Worm (Caenorhabditis elegans) whole organism, L1 larva: Measurements from ENCODE around the gene T24C2.5.
A peak's percentile ranks its signal among the peaks of the same experiment; 100 is the strongest.

Experiments
- ama-1 ChIP-seq: fragments of 150-350 bp; optimal IDR thresholded peaks from 2 replicates; lab custom pipeline; 2014
- elt-3 ChIP-seq, 6 experiments: fragments of 150-350 bp in 1 of 6; sonication (generic microtip); optimal IDR thresholded peaks; 2 replicates each; lab custom pipeline; 2017 to 2018; ENCODE audit warnings: missing biosample characterization in 6 of 6, missing genetic modification characterization in 6 of 6, inconsistent platforms in 1 of 6
- ets-5 ChIP-seq: fragments of 200-800 bp; sonication (Bioruptor generic); IDR thresholded peaks from 2 replicates; pipeline ENCODE4 v1.3.6; 2022; ENCODE audit warnings: missing genetic modification characterization, missing compliant biosample characterization
- fkh-4 ChIP-seq: sonication (generic microtip); optimal IDR thresholded peaks from 2 replicates; lab custom pipeline; 2016; ENCODE audit warnings: missing compliant biosample characterization, missing genetic modification characterization, borderline replicate concordance
- fos-1 ChIP-seq: fragments of 150-350 bp; optimal IDR thresholded peaks from 2 replicates; lab custom pipeline; 2014; ENCODE audit warnings: missing biosample characterization, missing genetic modification characterization
- jun-1 ChIP-seq: fragments of 150-350 bp; optimal IDR thresholded peaks from 2 replicates; lab custom pipeline; 2014; ENCODE audit warnings: missing biosample characterization, missing genetic modification reagents, missing genetic modification characterization
- lin-15B ChIP-seq: fragments of 150-350 bp; sonication (generic microtip); optimal IDR thresholded peaks from 3 replicates; lab custom pipeline; 2014; ENCODE audit warnings: missing biosample characterization, missing genetic modification characterization
- nhr-77 ChIP-seq: fragments of 150-350 bp; optimal IDR thresholded peaks from 2 replicates; lab custom pipeline; 2014; ENCODE audit warnings: missing biosample characterization, missing genetic modification characterization
- pax-3 ChIP-seq: fragments of 200-800 bp; sonication (Bioruptor generic); optimal IDR thresholded peaks from 2 replicates; lab custom pipeline; 2018; ENCODE audit warnings: mild to moderate bottlenecking, missing genetic modification characterization, moderate library complexity, missing compliant biosample characterization
- snpc-4 ChIP-seq: fragments of 150-350 bp; optimal IDR thresholded peaks from 2 replicates; lab custom pipeline; 2014; ENCODE audit warnings: missing biosample characterization, missing genetic modification characterization
- tlp-1 ChIP-seq: fragments of 150-350 bp; optimal IDR thresholded peaks from 2 replicates; lab custom pipeline; 2014; ENCODE audit warnings: missing biosample characterization, missing genetic modification characterization
- unc-86 ChIP-seq: sonication (generic microtip); optimal IDR thresholded peaks from 2 replicates; lab custom pipeline; 2016; ENCODE audit warnings: missing genetic modification characterization, missing compliant biosample characterization
- ztf-4 ChIP-seq: fragments of 150-350 bp; optimal IDR thresholded peaks from 2 replicates; lab custom pipeline; 2014; ENCODE audit warnings: missing biosample characterization, missing genetic modification characterization

DNA sequence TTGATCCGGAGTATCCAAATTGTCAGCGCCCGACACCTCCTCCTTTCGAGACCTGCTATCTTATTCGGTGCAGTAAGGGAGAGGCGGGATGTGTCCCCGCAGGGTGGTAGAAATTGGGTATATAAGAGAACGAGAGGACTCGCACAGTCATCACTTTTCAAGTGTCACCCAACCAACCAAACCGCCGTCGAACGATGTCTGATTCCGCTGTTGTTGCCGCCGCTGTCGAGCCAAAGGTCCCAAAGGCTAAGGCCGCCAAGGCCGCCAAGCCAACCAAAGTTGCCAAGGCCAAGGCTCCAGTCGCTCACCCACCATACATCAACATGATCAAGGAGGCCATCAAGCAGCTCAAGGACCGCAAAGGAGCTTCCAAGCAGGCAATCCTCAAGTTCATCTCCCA lies 44.3 kb upstream of the T24C2.5 start, which contains the start of gene his-24:
- TF ChIP-seq ztf-4 (tag; lab: Kevin White, UChicago) (no peak), jun-1 (tag; lab: Kevin White, UChicago) (peak; percentile 83), fos-1 (tag; lab: Kevin White, UChicago) (peak; percentile 12), lin-15B (tag; lab: Kevin White, UChicago) (no peak), tlp-1 (tag; lab: Kevin White, UChicago) (no peak), nhr-77 (peak; percentile 55), unc-86 (peak; percentile 51), pax-3 (tag; lab: Kevin White, UChicago) (peak; percentile 18), elt-3 (tag; optimal IDR thresholded peaks at IDR 0.05; lab: Kevin White, UChicago) (peak in 2 of 6 experiments; percentile 9 to 56), snpc-4 (tag; lab: Kevin White, UChicago) (peak; percentile 54), ets-5 (no peak), fkh-4 (tag; lab: Kevin White, UChicago) (no peak), ama-1 (lab: Kevin White, UChicago) (peak; percentile 74)
